Comparison of ENCODE assay signal across 1 fruit fly cellular context in genomic region chrX:6533101-6533636, dm6.
TF ChIP-seq lines count a peak whose summit lies in the region.

RpL7A (minus strand) TSS chrX:6533348.

TF ChIP-seq in whole organism, embryonic, 481 proteins besides CTCF, POLR2A, EP300 and RAD21 (continued from another document and continues in another):
- TF ChIP-seq slp2 (GFP tag; optimal IDR thresholded peaks at IDR 0.05; lab: Kevin White, UChicago): peak; percentile 16
- TF ChIP-seq sc (optimal IDR thresholded peaks at IDR 0.05; lab: Kevin White, UChicago): no peak
- TF ChIP-seq sc (GFP tag; optimal IDR thresholded peaks at IDR 0.05; lab: Kevin White, UChicago): peak; percentile 44
- peak; percentile 50; the same call in 2 of the 3 replicates for TF ChIP-seq Dbx (GFP tag; IDR thresholded peaks at IDR 0.05; lab: Robert Waterston, UW)
- peak; percentile 72 for TF ChIP-seq CG1603 (tag; optimal IDR thresholded peaks at IDR 0.05; lab: Kevin White, UChicago)
- TF ChIP-seq Oaz (GFP tag; IDR thresholded peaks at IDR 0.05; lab: Robert Waterston, UW): no peak
- peak; percentile 84 for TF ChIP-seq NC2β (GFP tag; optimal IDR thresholded peaks at IDR 0.05; lab: Kevin White, UChicago)
- peak; percentile 89 for TF ChIP-seq CG7271 (tag; optimal IDR thresholded peaks at IDR 0.05; lab: Kevin White, UChicago)
- TF ChIP-seq Poxn (GFP tag; IDR thresholded peaks at IDR 0.05; lab: Robert Waterston, UW): no peak
- TF ChIP-seq CG11247 (GFP tag; IDR thresholded peaks at IDR 0.05; lab: Robert Waterston, UW): peak; percentile 32
- TF ChIP-seq CG12071 (GFP tag; optimal IDR thresholded peaks at IDR 0.05; lab: Kevin White, UChicago): peak; percentile 86
- TF ChIP-seq CG15696 (tag; optimal IDR thresholded peaks at IDR 0.05; lab: Kevin White, UChicago): no peak
- peak; percentile 71 for TF ChIP-seq CG18599 (GFP tag; optimal IDR thresholded peaks at IDR 0.05; lab: Kevin White, UChicago)
- no peak for TF ChIP-seq GATAe (GFP tag; conservative IDR thresholded peaks at IDR 0.05; lab: Robert Waterston, UW)
- TF ChIP-seq CG17612 (GFP tag; IDR thresholded peaks at IDR 0.05; lab: Robert Waterston, UW): no peak
- no peak for TF ChIP-seq CG14965 (GFP tag; optimal IDR thresholded peaks at IDR 0.05; lab: Kevin White, UChicago; ENCODE audit: borderline replicate concordance)
- no peak for TF ChIP-seq CG15073 (GFP tag; optimal IDR thresholded peaks at IDR 0.05; lab: Kevin White, UChicago)
- peak; percentile 31 to 38 for TF ChIP-seq Hr51 (GFP tag; optimal IDR thresholded peaks at IDR 0.05; lab: Kevin White, UChicago)
- TF ChIP-seq nerfin-1 (tag; optimal IDR thresholded peaks at IDR 0.05; lab: Kevin White, UChicago): peak; percentile 57
- peak; percentile 67 for TF ChIP-seq Hand (GFP tag; optimal IDR thresholded peaks at IDR 0.05; lab: Kevin White, UChicago)
- peak; percentile 29; the same call in 1 of the 2 replicates for TF ChIP-seq CG9932 (GFP tag; IDR thresholded peaks at IDR 0.05; lab: Robert Waterston, UW)
- TF ChIP-seq slou (GFP tag; optimal IDR thresholded peaks at IDR 0.05; lab: Kevin White, UChicago): no peak
- TF ChIP-seq CG13287 (GFP tag; IDR thresholded peaks at IDR 0.05; lab: Robert Waterston, UW; ENCODE audit: partially characterized antibody): no peak
- peak; percentile 79 for TF ChIP-seq ken (GFP tag; IDR thresholded peaks at IDR 0.05; lab: Robert Waterston, UW)
- TF ChIP-seq dmrt99B (tag; optimal IDR thresholded peaks at IDR 0.05; lab: Kevin White, UChicago): peak; percentile 43
- TF ChIP-seq gcm2 (GFP tag; optimal IDR thresholded peaks at IDR 0.05; lab: Kevin White, UChicago): no peak
- TF ChIP-seq gfzf (GFP tag; optimal IDR thresholded peaks at IDR 0.05; lab: Kevin White, UChicago): peak; percentile 79
- TF ChIP-seq CG4707 (GFP tag; optimal IDR thresholded peaks at IDR 0.05; lab: Kevin White, UChicago): peak; percentile 81
- TF ChIP-seq kni (GFP tag; optimal IDR thresholded peaks at IDR 0.05; lab: Kevin White, UChicago): peak; percentile 24
- TF ChIP-seq CG6175 (GFP tag; IDR thresholded peaks at IDR 0.05; lab: Robert Waterston, UW): peak; percentile 54; the same call in 1 of the 3 replicates
- TF ChIP-seq zfh2 (GFP tag; optimal IDR thresholded peaks at IDR 0.05; lab: Kevin White, UChicago): peak; percentile 17
- TF ChIP-seq ranshi (GFP tag; IDR thresholded peaks at IDR 0.05; lab: Robert Waterston, UW): peak; percentile 71
- TF ChIP-seq CkIIα-i1 (GFP tag; IDR thresholded peaks at IDR 0.05; lab: Robert Waterston, UW): no peak
- peak; percentile 2 for TF ChIP-seq CG15601 (tag; optimal IDR thresholded peaks at IDR 0.05; lab: Kevin White, UChicago)
- TF ChIP-seq CG10321 (GFP tag; IDR thresholded peaks at IDR 0.05; lab: Robert Waterston, UW): peak; percentile 34; the same call in 1 of the 2 replicates
- no peak for TF ChIP-seq Doc2 (GFP tag; IDR thresholded peaks at IDR 0.05; lab: Robert Waterston, UW)
- TF ChIP-seq CG16779 (GFP tag; IDR thresholded peaks at IDR 0.05; lab: Robert Waterston, UW): peak; percentile 67
- TF ChIP-seq B-H1 (GFP tag; IDR thresholded peaks at IDR 0.05; lab: Robert Waterston, UW): peak; percentile 27; the same call in 1 of the 3 replicates
- TF ChIP-seq Taf1 (GFP tag; IDR thresholded peaks at IDR 0.05; lab: Robert Waterston, UW): no peak; the same call in 1 of the 2 replicates
- TF ChIP-seq eyg (GFP tag; optimal IDR thresholded peaks at IDR 0.05; lab: Kevin White, UChicago): peak; percentile 47
- no peak for TF ChIP-seq bowl (GFP tag; IDR thresholded peaks at IDR 0.05; lab: Robert Waterston, UW)
- TF ChIP-seq chn (GFP tag; optimal IDR thresholded peaks at IDR 0.05; lab: Kevin White, UChicago): peak; percentile 14
- peak; percentile 49 for TF ChIP-seq disco-r (GFP tag; optimal IDR thresholded peaks at IDR 0.05; lab: Kevin White, UChicago)
- TF ChIP-seq CG18476 (GFP tag; optimal IDR thresholded peaks at IDR 0.05; lab: Kevin White, UChicago): peak; percentile 27
- no peak for TF ChIP-seq Sox102F (GFP tag; optimal IDR thresholded peaks at IDR 0.05; lab: Kevin White, UChicago)
- TF ChIP-seq fd96Cb (tag; optimal IDR thresholded peaks at IDR 0.05; lab: Kevin White, UChicago): no peak
- TF ChIP-seq en (GFP tag; optimal IDR thresholded peaks at IDR 0.05; lab: Kevin White, UChicago): peak; percentile 20
- TF ChIP-seq Dp (GFP tag; optimal IDR thresholded peaks at IDR 0.05; lab: Kevin White, UChicago): no peak
- TF ChIP-seq HLH54F (GFP tag; optimal IDR thresholded peaks at IDR 0.05; lab: Kevin White, UChicago): peak; percentile 35
- peak; percentile 25 for TF ChIP-seq CG9215 (GFP tag; IDR thresholded peaks at IDR 0.05; lab: Robert Waterston, UW)
- TF ChIP-seq HHEX (GFP tag; optimal IDR thresholded peaks at IDR 0.05; lab: Kevin White, UChicago): peak; percentile 77
- TF ChIP-seq H15 (GFP tag; IDR thresholded peaks at IDR 0.05; lab: Robert Waterston, UW): peak; percentile 67; the same call in 2 of the 3 replicates
- TF ChIP-seq CG10565 (GFP tag; optimal IDR thresholded peaks at IDR 0.05; lab: Kevin White, UChicago): no peak
- TF ChIP-seq CG11456 (GFP tag; IDR thresholded peaks at IDR 0.05; lab: Robert Waterston, UW): peak; percentile 78; the same call in 2 of the 3 replicates
- TF ChIP-seq CG14014 (GFP tag; IDR thresholded peaks at IDR 0.05; lab: Robert Waterston, UW): peak; percentile 50; the same call in 1 of the 2 replicates
- 0 out of 3 replicates have a peak, but pooled peaks have one; percentile 36 for TF ChIP-seq ase (GFP tag; IDR thresholded peaks at IDR 0.05; lab: Robert Waterston, UW)
- TF ChIP-seq Hsf (GFP tag; optimal IDR thresholded peaks at IDR 0.05; lab: Kevin White, UChicago): peak; percentile 45
- no peak for TF ChIP-seq CG31388 (GFP tag; optimal IDR thresholded peaks at IDR 0.05; lab: Kevin White, UChicago)
- peak; percentile 35 for TF ChIP-seq ems (GFP tag; optimal IDR thresholded peaks at IDR 0.05; lab: Kevin White, UChicago)
- TF ChIP-seq CG1233 (GFP tag; optimal IDR thresholded peaks at IDR 0.05; lab: Kevin White, UChicago): peak; percentile 72
- peak; percentile 64 for TF ChIP-seq dm (GFP tag; optimal IDR thresholded peaks at IDR 0.05; lab: Kevin White, UChicago)
- no peak for TF ChIP-seq fd3F (GFP tag; optimal IDR thresholded peaks at IDR 0.05; lab: Kevin White, UChicago)
- no peak for TF ChIP-seq hth (optimal IDR thresholded peaks at IDR 0.05; lab: Kevin White, UChicago)
- peak; percentile 23; the same call in 1 of the 2 replicates for TF ChIP-seq CG31224 (GFP tag; IDR thresholded peaks at IDR 0.05; lab: Robert Waterston, UW)
- TF ChIP-seq rib (GFP tag; IDR thresholded peaks at IDR 0.05; lab: Robert Waterston, UW): no peak
- TF ChIP-seq ttk (GFP tag; IDR thresholded peaks at IDR 0.05; lab: Robert Waterston, UW): peak; percentile 44; the same call in 1 of the 2 replicates
- TF ChIP-seq oc (tag; optimal IDR thresholded peaks at IDR 0.05; lab: Kevin White, UChicago): no peak
- peak; percentile 74 for TF ChIP-seq CG17361 (GFP tag; IDR thresholded peaks at IDR 0.05; lab: Robert Waterston, UW)
- peak; percentile 42; the same call in 1 of the 2 replicates for TF ChIP-seq seq (GFP tag; IDR thresholded peaks at IDR 0.05; lab: Robert Waterston, UW)
- TF ChIP-seq CG3847 (GFP tag; IDR thresholded peaks at IDR 0.05; lab: Robert Waterston, UW): peak; percentile 48
- TF ChIP-seq CG11504 (tag; optimal IDR thresholded peaks at IDR 0.05; lab: Kevin White, UChicago): peak; percentile 48
- peak; percentile 52 for TF ChIP-seq CG10274 (GFP tag; optimal IDR thresholded peaks at IDR 0.05; lab: Kevin White, UChicago)
- peak; percentile 9 for TF ChIP-seq Oli (tag; optimal IDR thresholded peaks at IDR 0.05; lab: Kevin White, UChicago)
- peak; percentile 79; the same call in 2 of the 3 replicates for TF ChIP-seq gce (GFP tag; IDR thresholded peaks at IDR 0.05; lab: Robert Waterston, UW)
- peak; percentile 31; the same call in 1 of the 3 replicates for TF ChIP-seq tgo (GFP tag; IDR thresholded peaks at IDR 0.05; lab: Robert Waterston, UW)
- TF ChIP-seq kay (GFP tag; optimal IDR thresholded peaks at IDR 0.05; lab: Kevin White, UChicago): no peak
- TF ChIP-seq CG11696 (GFP tag; IDR thresholded peaks at IDR 0.05; lab: Robert Waterston, UW): peak; percentile 47; the same call in 1 of the 2 replicates
- TF ChIP-seq fd64A (GFP tag; optimal IDR thresholded peaks at IDR 0.05; lab: Kevin White, UChicago): peak; percentile 72
- no peak for TF ChIP-seq Lim3 (GFP tag; IDR thresholded peaks at IDR 0.05; lab: Robert Waterston, UW)
- TF ChIP-seq CG12391 (tag; optimal IDR thresholded peaks at IDR 0.05; lab: Kevin White, UChicago): peak; percentile 12
- TF ChIP-seq CG15269 (tag; optimal IDR thresholded peaks at IDR 0.05; lab: Kevin White, UChicago): peak; percentile 38
- TF ChIP-seq CG7745 (tag; optimal IDR thresholded peaks at IDR 0.05; lab: Kevin White, UChicago): no peak
- peak in 1 of 2 experiments; percentile 25 for TF ChIP-seq crp (GFP tag; optimal IDR thresholded peaks at IDR 0.05; lab: Kevin White, UChicago)
- TF ChIP-seq CG6765 (GFP tag; optimal IDR thresholded peaks at IDR 0.05; lab: Kevin White, UChicago): peak; percentile 84
- peak; percentile 11 for TF ChIP-seq Hr3 (GFP tag; optimal IDR thresholded peaks at IDR 0.05; lab: Kevin White, UChicago)
- no peak for TF ChIP-seq al (GFP tag; IDR thresholded peaks at IDR 0.05; lab: Robert Waterston, UW)
- TF ChIP-seq emc (GFP tag; optimal IDR thresholded peaks at IDR 0.05; lab: Kevin White, UChicago): peak; percentile 36
- no peak for TF ChIP-seq Atf-2 (GFP tag; optimal IDR thresholded peaks at IDR 0.05; lab: Kevin White, UChicago)
- TF ChIP-seq CG5953 (GFP tag; IDR thresholded peaks at IDR 0.05; lab: Robert Waterston, UW): peak; percentile 45
- TF ChIP-seq pan (optimal IDR thresholded peaks at IDR 0.05; lab: Kevin White, UChicago): no peak
- peak in 1 of 2 experiments; percentile 52 for TF ChIP-seq pan (GFP tag; optimal IDR thresholded peaks at IDR 0.05 in 1 of 2, IDR thresholded peaks at IDR 0.05 in 1 of 2)
- peak; percentile 72 for TF ChIP-seq Awh (GFP tag; IDR thresholded peaks at IDR 0.05; lab: Robert Waterston, UW)
- TF ChIP-seq CG7357 (GFP tag; IDR thresholded peaks at IDR 0.05; lab: Robert Waterston, UW): 0 out of 3 replicates have a peak, but pooled peaks have one; percentile 10
- peak; percentile 64 for TF ChIP-seq CG4328 (GFP tag; optimal IDR thresholded peaks at IDR 0.05; lab: Kevin White, UChicago)
- peak; percentile 45 for TF ChIP-seq CG6854 (GFP tag; optimal IDR thresholded peaks at IDR 0.05; lab: Kevin White, UChicago)
- TF ChIP-seq insv (GFP tag; optimal IDR thresholded peaks at IDR 0.05; lab: Kevin White, UChicago): peak in 1 of 2 experiments; percentile 45
- peak; percentile 33 for TF ChIP-seq Sry-δ (GFP tag; optimal IDR thresholded peaks at IDR 0.05; lab: Kevin White, UChicago)
- peak; percentile 65 for TF ChIP-seq CG15011 (GFP tag; optimal IDR thresholded peaks at IDR 0.05; lab: Kevin White, UChicago)
- peak; percentile 77 for TF ChIP-seq CG18619 (GFP tag; optimal IDR thresholded peaks at IDR 0.05; lab: Kevin White, UChicago)
- TF ChIP-seq CG12155 (GFP tag; optimal IDR thresholded peaks at IDR 0.05; lab: Kevin White, UChicago): peak; percentile 22
- no peak; the same call in none of the 2 replicates for TF ChIP-seq sob (GFP tag; IDR thresholded peaks at IDR 0.05; lab: Robert Waterston, UW)
- peak; percentile 73 for TF ChIP-seq onecut (GFP tag; IDR thresholded peaks at IDR 0.05; lab: Robert Waterston, UW)
- peak; percentile 53 for TF ChIP-seq CG9437 (GFP tag; optimal IDR thresholded peaks at IDR 0.05; lab: Kevin White, UChicago)
- peak; percentile 75 for TF ChIP-seq CG9727 (GFP tag; optimal IDR thresholded peaks at IDR 0.05; lab: Kevin White, UChicago)
- no peak for TF ChIP-seq bab2 (GFP tag; optimal IDR thresholded peaks at IDR 0.05; lab: Kevin White, UChicago)
- 0 out of 2 replicates have a peak, but pooled peaks have one; percentile 5 for TF ChIP-seq Xrp1 (GFP tag; IDR thresholded peaks at IDR 0.05; lab: Robert Waterston, UW)
- no peak for TF ChIP-seq pnt (GFP tag; optimal IDR thresholded peaks at IDR 0.05; lab: Kevin White, UChicago)
- TF ChIP-seq CG15479 (GFP tag; optimal IDR thresholded peaks at IDR 0.05; lab: Kevin White, UChicago): no peak
- peak; percentile 25 for TF ChIP-seq CG9876 (GFP tag; optimal IDR thresholded peaks at IDR 0.05; lab: Kevin White, UChicago)
- peak; percentile 15 for TF ChIP-seq CG1792 (GFP tag; optimal IDR thresholded peaks at IDR 0.05; lab: Kevin White, UChicago)
- TF ChIP-seq pum (GFP tag; optimal IDR thresholded peaks at IDR 0.05; lab: Kevin White, UChicago): no peak
- peak; percentile 42 for TF ChIP-seq CG16815 (GFP tag; optimal IDR thresholded peaks at IDR 0.05; lab: Kevin White, UChicago)
- peak; percentile 75 for TF ChIP-seq CrebB (tag; optimal IDR thresholded peaks at IDR 0.05; lab: Kevin White, UChicago)
- TF ChIP-seq CG33557 (GFP tag; optimal IDR thresholded peaks at IDR 0.05; lab: Kevin White, UChicago): peak; percentile 47
- no peak for TF ChIP-seq az2 (GFP tag; optimal IDR thresholded peaks at IDR 0.05; lab: Kevin White, UChicago)
- TF ChIP-seq Neu2 (GFP tag; optimal IDR thresholded peaks at IDR 0.05; lab: Kevin White, UChicago; ENCODE audit: borderline replicate concordance): no peak
- TF ChIP-seq CG2129 (GFP tag; IDR thresholded peaks at IDR 0.05; lab: Robert Waterston, UW; ENCODE audit: partially characterized antibody): no peak
- TF ChIP-seq esg (GFP tag; conservative IDR thresholded peaks at IDR 0.05; lab: Robert Waterston, UW): no peak
- peak; percentile 76 for TF ChIP-seq schlank (tag; optimal IDR thresholded peaks at IDR 0.05; lab: Kevin White, UChicago)
- peak; percentile 79 for TF ChIP-seq CG13296 (GFP tag; optimal IDR thresholded peaks at IDR 0.05; lab: Kevin White, UChicago)
- TF ChIP-seq ap (GFP tag; IDR thresholded peaks at IDR 0.05; lab: Robert Waterston, UW): peak; percentile 38; the same call in 1 of the 2 replicates
- peak in 1 of 3 experiments; percentile 19 for TF ChIP-seq Stat92E (GFP tag; optimal IDR thresholded peaks at IDR 0.05; lab: Kevin White, UChicago)
- TF ChIP-seq ash1 (GFP tag; optimal IDR thresholded peaks at IDR 0.05; lab: Kevin White, UChicago): peak; percentile 29
- peak; percentile 15 for TF ChIP-seq CG17186 (GFP tag; optimal IDR thresholded peaks at IDR 0.05; lab: Kevin White, UChicago)
- TF ChIP-seq zfh1 (GFP tag; IDR thresholded peaks at IDR 0.05; lab: Robert Waterston, UW): peak; percentile 80
- no peak for TF ChIP-seq CG7786 (GFP tag; optimal IDR thresholded peaks at IDR 0.05; lab: Kevin White, UChicago)
- TF ChIP-seq mld (GFP tag; IDR thresholded peaks at IDR 0.05; lab: Robert Waterston, UW; ENCODE audit: partially characterized antibody): no peak
- TF ChIP-seq gt (GFP tag; IDR thresholded peaks at IDR 0.05; lab: Robert Waterston, UW): 0 out of 2 replicates have a peak, but pooled peaks have one; percentile 22
- TF ChIP-seq pb (GFP tag; optimal IDR thresholded peaks at IDR 0.05; lab: Kevin White, UChicago): peak; percentile 41
